Worm (Caenorhabditis elegans): ENCODE data around the gene krr-1.

krr-1 gene

ce11 chrV:7198403-7198802 lies 32.6 kb upstream of the krr-1 start (continued):
- TF ChIP-seq hrde-1 (tag; optimal IDR thresholded peaks at IDR 0.05; ENCODE audit: borderline replicate concordance) (peak; percentile 82), tbp1 (GFP tag; optimal IDR thresholded peaks at IDR 0.05) (peak; percentile 45), unc-130 (GFP tag; optimal IDR thresholded peaks at IDR 0.05) (no peak), Y53F4B.3 (GFP tag; IDR thresholded peaks at IDR 0.05) (no peak), lin-35 (GFP tag; optimal IDR thresholded peaks at IDR 0.05) (no peak), mel-28 (tag; optimal IDR thresholded peaks at IDR 0.05; ENCODE audit: borderline replicate concordance) (no peak), egrh-3 (GFP tag; IDR thresholded peaks at IDR 0.05) (no peak), K11D2.4 (GFP tag; IDR thresholded peaks at IDR 0.05) (no peak), ceh-100 (GFP tag; IDR thresholded peaks at IDR 0.05) (no peak), ama-1 (optimal IDR thresholded peaks at IDR 0.05) (peak; percentile 48), ama-1 (GFP tag; optimal IDR thresholded peaks at IDR 0.05) (peak in 1 of 2 experiments; percentile 73), ekl-4 (GFP tag; IDR thresholded peaks at IDR 0.05) (peak; percentile 72), akir-1 (GFP tag; optimal IDR thresholded peaks at IDR 0.05) (no peak), T26A5.8 (tag; optimal IDR thresholded peaks at IDR 0.05) (no peak), ccch-3 (GFP tag; optimal IDR thresholded peaks at IDR 0.05) (no peak), mcd-1 (GFP tag; IDR thresholded peaks at IDR 0.05) (no peak), pbrm-1 (GFP tag; IDR thresholded peaks at IDR 0.05) (peak; percentile 39; the same call in 1 of the 2 replicates), snpc-3.4 (tag; optimal IDR thresholded peaks at IDR 0.05) (peak; percentile 6), zfh-2 (GFP tag; conservative IDR thresholded peaks at IDR 0.05) (no peak), B0019.2 (GFP tag; conservative IDR thresholded peaks at IDR 0.05) (no peak), ztf-25 (GFP tag; IDR thresholded peaks at IDR 0.05) (0 out of 2 replicates have a peak, but pooled peaks have one; percentile 59), ztf-3 (GFP tag; optimal IDR thresholded peaks at IDR 0.05) (no peak), F23B12.7 (tag; optimal IDR thresholded peaks at IDR 0.05; ENCODE audit: insufficient read depth) (no peak), hlh-12 (tag; optimal IDR thresholded peaks at IDR 0.05) (no peak), ztf-18 (tag; optimal IDR thresholded peaks at IDR 0.05) (no peak), attf-3 (GFP tag; conservative IDR thresholded peaks at IDR 0.05) (no peak), gei-17 (GFP tag; optimal IDR thresholded peaks at IDR 0.05) (no peak), ztf-22 (GFP tag; optimal IDR thresholded peaks at IDR 0.05) (peak; percentile 4), mes-4 (tag; optimal IDR thresholded peaks at IDR 0.05) (no peak), sea-2 (GFP tag; IDR thresholded peaks at IDR 0.05) (no peak), C17E4.6 (GFP tag; IDR thresholded peaks at IDR 0.05) (no peak), lir-1 (GFP tag; conservative IDR thresholded peaks at IDR 0.05) (no peak), tbx-9 (tag; optimal IDR thresholded peaks at IDR 0.05; ENCODE audit: borderline replicate concordance) (peak; percentile 78), ZK185.1 (tag; optimal IDR thresholded peaks at IDR 0.05; ENCODE audit: poor library complexity, severe bottlenecking) (peak; percentile 8), die-1 (tag; optimal IDR thresholded peaks at IDR 0.05) (no peak), chd-7 (tag; optimal IDR thresholded peaks at IDR 0.05) (peak; percentile 43), K12H6.12 (tag; optimal IDR thresholded peaks at IDR 0.05) (no peak), mxl-1 (tag; optimal IDR thresholded peaks at IDR 0.05) (no peak), F55B11.4 (tag; optimal IDR thresholded peaks at IDR 0.05; ENCODE audit: borderline replicate concordance, insufficient read depth) (no peak), ets-4 (GFP tag; optimal IDR thresholded peaks at IDR 0.05) (peak; percentile 73), ceh-27 (GFP tag; optimal IDR thresholded peaks at IDR 0.05) (no peak)
